Worm (Caenorhabditis elegans): ENCODE measurements around the gene cyp-34A8.

DNA sequence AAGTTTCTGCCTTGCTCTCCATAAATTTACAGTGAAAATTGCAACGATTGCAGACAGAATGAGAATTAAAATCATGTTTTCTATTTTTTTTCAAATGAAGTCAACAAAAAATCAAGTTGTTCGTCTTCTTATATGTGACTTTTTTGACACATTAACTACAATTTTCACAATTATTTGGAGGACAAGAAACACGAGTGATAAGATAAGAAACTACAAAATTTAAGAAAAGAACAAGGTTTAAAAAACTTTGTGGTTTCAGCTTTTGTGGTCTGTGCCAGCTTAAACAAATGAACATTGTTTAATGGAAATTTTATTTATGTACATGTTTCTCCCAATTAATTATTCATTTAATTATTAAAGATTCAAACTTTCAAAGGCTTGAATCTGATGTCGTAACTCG lies 2.8 kb upstream of the cyp-34A8 start, which contains the start of gene cyp-34A9:
- TF ChIP-seq ztf-11 (tag; optimal IDR thresholded peaks at IDR 0.05) (no peak), mep-1 (tag; optimal IDR thresholded peaks at IDR 0.05) (no peak), lin-13 (tag; optimal IDR thresholded peaks at IDR 0.05) (no peak), snpc-4 (tag; optimal IDR thresholded peaks at IDR 0.05) (no peak), ces-1 (GFP tag; optimal IDR thresholded peaks at IDR 0.05) (no peak), unc-62 (GFP tag; optimal IDR thresholded peaks at IDR 0.05) (no peak), blmp-1 (tag; optimal IDR thresholded peaks at IDR 0.05) (no peak), nhr-28 (tag; optimal IDR thresholded peaks at IDR 0.05) (no peak), nhr-76 (tag; optimal IDR thresholded peaks at IDR 0.05) (no peak), nhr-12 (tag; optimal IDR thresholded peaks at IDR 0.05) (no peak), elt-3 (tag; optimal IDR thresholded peaks at IDR 0.05) (no peak)

Data from whole organism, mixed stage, embryonic.